Fruit fly (Drosophila melanogaster) whole organism, embryonic: ENCODE measurements around the gene CG2124.

Experiments used
- Adf1 ChIP-seq: fragments of 200-800 bp; sonication (Bioruptor generic); IDR thresholded peaks from 2 replicates; pipeline ENCODE4 v1.3.6; 2022; ENCODE audit warnings: missing biosample characterization, missing genetic modification characterization
- Antp ChIP-seq: fragments of 200-800 bp; sonication (Bioruptor generic); optimal IDR thresholded peaks from 3 replicates; lab custom pipeline; 2016; ENCODE audit warnings: missing biosample characterization, missing genetic modification characterization
- CG10267 ChIP-seq: fragments of 200-800 bp; sonication (Bioruptor generic); optimal IDR thresholded peaks from 2 replicates; lab custom pipeline; 2018; ENCODE audit warnings: missing biosample characterization, mild to moderate bottlenecking, missing genetic modification characterization, moderate library complexity
- CG10431 ChIP-seq: fragments of 200-800 bp; sonication (Bioruptor generic); optimal IDR thresholded peaks from 3 replicates; lab custom pipeline; 2018; ENCODE audit warnings: missing biosample characterization, mild to moderate bottlenecking, missing genetic modification characterization
- CG11093 ChIP-seq: fragments of 200-800 bp; sonication (Bioruptor generic); IDR thresholded peaks from 3 replicates; pipeline ENCODE4 v1.3.6; 2022; ENCODE audit warnings: missing biosample characterization, missing genetic modification characterization
- CG12219 ChIP-seq: fragments of 200-800 bp; sonication (Bioruptor generic); optimal IDR thresholded peaks from 3 replicates; lab custom pipeline; 2018; ENCODE audit warnings: missing biosample characterization, mild to moderate bottlenecking, missing genetic modification characterization
- CG13424 ChIP-seq: fragments of 200-800 bp; sonication (Bioruptor generic); optimal IDR thresholded peaks from 2 replicates; lab custom pipeline; 2019; ENCODE audit warnings: missing biosample characterization, mild to moderate bottlenecking, missing genetic modification characterization, moderate library complexity
- CG14441 ChIP-seq: fragments of 200-800 bp; sonication (Bioruptor generic); IDR thresholded peaks from 2 replicates; pipeline ENCODE4 v1.3.6; 2022; ENCODE audit warnings: missing biosample characterization, missing genetic modification characterization
- CG15073 ChIP-seq: fragments of 200-800 bp; sonication (Bioruptor generic); optimal IDR thresholded peaks from 2 replicates; lab custom pipeline; 2016; ENCODE audit warnings: missing biosample characterization, missing genetic modification characterization
- CG1603 ChIP-seq: fragments of 200-800 bp; sonication (Bioruptor generic); optimal IDR thresholded peaks from 2 replicates; lab custom pipeline; 2019; ENCODE audit warnings: missing biosample characterization, mild to moderate bottlenecking, missing genetic modification characterization, moderate library complexity
- CG1647 ChIP-seq: fragments of 200-800 bp; sonication (Bioruptor generic); optimal IDR thresholded peaks from 3 replicates; lab custom pipeline; 2016; ENCODE audit warnings: missing biosample characterization, missing genetic modification characterization
- CG16813 ChIP-seq: fragments of 200-800 bp; sonication (Bioruptor generic); IDR thresholded peaks from 3 replicates; pipeline ENCODE4 v1.3.6; 2022; ENCODE audit warnings: missing biosample characterization, missing genetic modification characterization; ENCODE audit not compliant: partially characterized antibody
- CG17912 ChIP-seq: fragments of 200-800 bp; sonication (Bioruptor generic); optimal IDR thresholded peaks from 2 replicates; lab custom pipeline; 2018; ENCODE audit warnings: missing biosample characterization, mild to moderate bottlenecking, missing genetic modification characterization
- CG3847 ChIP-seq: fragments of 200-800 bp; sonication (Bioruptor generic); IDR thresholded peaks from 2 replicates; pipeline ENCODE4 v1.3.6; 2022; ENCODE audit warnings: missing biosample characterization, missing genetic modification characterization
- CG4404 ChIP-seq: fragments of 200-800 bp; sonication (Bioruptor generic); IDR thresholded peaks from 2 replicates; pipeline ENCODE4 v1.3.6; 2022; ENCODE audit warnings: missing biosample characterization, missing genetic modification characterization
- CG7271 ChIP-seq: fragments of 200-800 bp; sonication (Bioruptor generic); optimal IDR thresholded peaks from 2 replicates; lab custom pipeline; 2018; ENCODE audit warnings: missing biosample characterization, mild to moderate bottlenecking, missing genetic modification characterization, moderate library complexity
- CG7839 ChIP-seq: fragments of 200-800 bp; sonication (Bioruptor generic); optimal IDR thresholded peaks from 3 replicates; lab custom pipeline; 2018; ENCODE audit warnings: missing biosample characterization, mild to moderate bottlenecking, missing genetic modification characterization, moderate library complexity
- CG8944 ChIP-seq: fragments of 200-800 bp; sonication (Bioruptor generic); optimal IDR thresholded peaks from 3 replicates; lab custom pipeline; 2016; ENCODE audit warnings: missing biosample characterization, missing genetic modification characterization
- CG9932 ChIP-seq: fragments of 200-800 bp; sonication (Bioruptor generic); IDR thresholded peaks from 2 replicates; pipeline ENCODE4 v1.3.6; 2022; ENCODE audit warnings: missing biosample characterization, missing genetic modification characterization
- CHES-1-like ChIP-seq: fragments of 200-800 bp; sonication (Bioruptor generic); optimal IDR thresholded peaks from 2 replicates; lab custom pipeline; 2016; ENCODE audit warnings: missing biosample characterization, missing genetic modification characterization
- Camta ChIP-seq: fragments of 200-800 bp; sonication (Bioruptor generic); optimal IDR thresholded peaks from 2 replicates; lab custom pipeline; 2016; ENCODE audit warnings: missing biosample characterization, missing genetic modification characterization
- Doc3 ChIP-seq: fragments of 200-800 bp; sonication (Bioruptor generic); IDR thresholded peaks from 3 replicates; pipeline ENCODE4 v1.3.6; 2022; ENCODE audit warnings: missing biosample characterization, missing genetic modification characterization; ENCODE audit not compliant: partially characterized antibody
- E2f1 ChIP-seq: fragments of 200-800 bp; sonication (Bioruptor generic); IDR thresholded peaks from 2 replicates; pipeline ENCODE4 v1.3.6; 2022; ENCODE audit warnings: missing biosample characterization, missing genetic modification characterization
- Fer3 ChIP-seq: fragments of 200-800 bp; sonication (Bioruptor generic); optimal IDR thresholded peaks from 2 replicates; lab custom pipeline; 2018; ENCODE audit warnings: missing biosample characterization, mild to moderate bottlenecking, missing genetic modification characterization, moderate library complexity
- Gsc ChIP-seq: fragments of 200-800 bp; sonication (Bioruptor generic); IDR thresholded peaks from 2 replicates; pipeline ENCODE4 v1.3.6; 2022; ENCODE audit warnings: missing biosample characterization, missing genetic modification characterization
- Hey ChIP-seq: fragments of 200-800 bp; sonication (Bioruptor generic); optimal IDR thresholded peaks from 3 replicates; lab custom pipeline; 2018; ENCODE audit warnings: missing biosample characterization, mild to moderate bottlenecking, missing genetic modification characterization
- NC2α ChIP-seq: fragments of 200-800 bp; sonication (Bioruptor generic); optimal IDR thresholded peaks from 2 replicates; lab custom pipeline; 2016; ENCODE audit warnings: missing biosample characterization, missing genetic modification characterization
- Oaz ChIP-seq: fragments of 200-800 bp; sonication (Bioruptor generic); IDR thresholded peaks from 2 replicates; pipeline ENCODE4 v1.3.6; 2022; ENCODE audit warnings: missing biosample characterization, missing genetic modification characterization
- ac ChIP-seq: fragments of 200-800 bp; sonication (Bioruptor generic); optimal IDR thresholded peaks from 3 replicates; lab custom pipeline; 2017; ENCODE audit warnings: missing biosample characterization, mild to moderate bottlenecking, missing genetic modification characterization
- aop ChIP-seq: fragments of 200-800 bp; sonication (Bioruptor generic); IDR thresholded peaks from 2 replicates; pipeline ENCODE4 v1.3.6; 2022; ENCODE audit warnings: missing biosample characterization, missing genetic modification characterization
- ase ChIP-seq: fragments of 200-800 bp; sonication (Bioruptor generic); IDR thresholded peaks from 3 replicates; pipeline ENCODE4 v1.3.6; 2022; ENCODE audit warnings: missing biosample characterization, missing genetic modification characterization
- az2 ChIP-seq: fragments of 200-800 bp; sonication (Bioruptor generic); optimal IDR thresholded peaks from 3 replicates; lab custom pipeline; 2016; ENCODE audit warnings: missing biosample characterization, missing genetic modification characterization
- bab2 ChIP-seq: fragments of 200-800 bp; sonication (Bioruptor generic); optimal IDR thresholded peaks from 2 replicates; lab custom pipeline; 2016; ENCODE audit warnings: missing biosample characterization, missing genetic modification characterization
- bsh ChIP-seq, 2 experiments: fragments of 200-800 bp; sonication (Bioruptor generic); optimal IDR thresholded peaks; 2 replicates each; lab custom pipeline; 2017 to 2018; ENCODE audit warnings: mild to moderate bottlenecking in 2 of 2, missing biosample characterization in 2 of 2, missing genetic modification characterization in 2 of 2, moderate library complexity in 1 of 2
- crol ChIP-seq: fragments of 200-800 bp; sonication (Bioruptor generic); IDR thresholded peaks from 2 replicates; pipeline ENCODE4 v1.3.6; 2022; ENCODE audit warnings: missing biosample characterization, missing genetic modification characterization
- cwo ChIP-seq: fragments of 200-800 bp; sonication (Bioruptor generic); optimal IDR thresholded peaks from 3 replicates; lab custom pipeline; 2017; ENCODE audit warnings: missing biosample characterization, missing genetic modification characterization, mild to moderate bottlenecking, moderate library complexity, missing genetic modification reagents
- danr ChIP-seq: fragments of 200-800 bp; sonication (Bioruptor generic); IDR thresholded peaks from 2 replicates; pipeline ENCODE4 v1.3.6; 2022; ENCODE audit warnings: missing biosample characterization, missing genetic modification characterization
- dati ChIP-seq: fragments of 200-800 bp; sonication (Bioruptor generic); IDR thresholded peaks from 2 replicates; pipeline ENCODE4 v1.3.6; 2022; ENCODE audit warnings: missing biosample characterization, missing genetic modification characterization
- dmrt11E ChIP-seq: fragments of 200-800 bp; sonication (Bioruptor generic); optimal IDR thresholded peaks from 3 replicates; lab custom pipeline; 2018; ENCODE audit warnings: missing biosample characterization, mild to moderate bottlenecking, missing genetic modification characterization, moderate library complexity
- esg ChIP-seq: fragments of 200-800 bp; sonication (Bioruptor generic); conservative IDR thresholded peaks from 2 replicates; pipeline ENCODE4 v1.3.6; 2022; ENCODE audit warnings: missing biosample characterization, missing genetic modification characterization
- fu2 ChIP-seq: fragments of 200-800 bp; sonication (Bioruptor generic); optimal IDR thresholded peaks from 2 replicates; lab custom pipeline; 2016; ENCODE audit warnings: missing biosample characterization, missing genetic modification characterization
- grn ChIP-seq: fragments of 200-800 bp; sonication (Bioruptor generic); optimal IDR thresholded peaks from 3 replicates; lab custom pipeline; 2017; ENCODE audit warnings: missing biosample characterization, missing genetic modification characterization
- klu ChIP-seq: fragments of 200-800 bp; sonication (Bioruptor generic); IDR thresholded peaks from 2 replicates; pipeline ENCODE4 v1.3.6; 2022; ENCODE audit warnings: missing biosample characterization, missing genetic modification characterization
- lmd ChIP-seq: fragments of 200-800 bp; sonication (Bioruptor generic); IDR thresholded peaks from 2 replicates; pipeline ENCODE4 v1.3.6; 2022; ENCODE audit warnings: missing biosample characterization, missing genetic modification characterization
- mam ChIP-seq: fragments of 200-800 bp; sonication (Bioruptor generic); optimal IDR thresholded peaks from 3 replicates; lab custom pipeline; 2016; ENCODE audit warnings: missing biosample characterization, missing genetic modification characterization
- nau ChIP-seq: fragments of 200-800 bp; sonication (Bioruptor generic); optimal IDR thresholded peaks from 3 replicates; lab custom pipeline; 2017; ENCODE audit warnings: missing biosample characterization, mild to moderate bottlenecking, missing genetic modification characterization, missing genetic modification reagents
- sens-2 ChIP-seq: fragments of 200-800 bp; sonication (Bioruptor generic); IDR thresholded peaks from 2 replicates; pipeline ENCODE4 v1.3.6; 2022; ENCODE audit warnings: missing biosample characterization, missing genetic modification characterization
- sr ChIP-seq: fragments of 200-800 bp; sonication (Bioruptor generic); IDR thresholded peaks from 3 replicates; pipeline ENCODE4 v1.3.6; 2022; ENCODE audit warnings: missing biosample characterization, missing genetic modification characterization
- stc ChIP-seq: fragments of 200-800 bp; sonication (Bioruptor generic); IDR thresholded peaks from 2 replicates; pipeline ENCODE4 v1.3.6; 2022; ENCODE audit warnings: missing biosample characterization, missing genetic modification characterization
- tap ChIP-seq: fragments of 200-800 bp; optimal IDR thresholded peaks from 3 replicates; lab custom pipeline; 2019; ENCODE audit warnings: missing biosample characterization, mild to moderate bottlenecking, missing genetic modification characterization, moderate library complexity

CG2124 gene

dm6 chrX:10547070-10547856, 48.7 kb upstream of the CG2124 start (continued):
- TF ChIP-seq Gsc (GFP tag; lab: Robert Waterston, UW) (peak; percentile 81), CG9932 (peak; percentile 49), stc (GFP tag; lab: Robert Waterston, UW) (peak; percentile 90), CG4404 (GFP tag; lab: Robert Waterston, UW) (peak; percentile 78), dati (GFP tag; lab: Robert Waterston, UW) (peak; percentile 68; the same call in 1 of the 2 replicates), CG1647 (GFP tag; lab: Kevin White, UChicago) (peak; percentile 83), CHES-1-like (GFP tag; lab: Kevin White, UChicago) (peak; percentile 78), az2 (GFP tag; lab: Kevin White, UChicago) (peak; percentile 86), sens-2 (GFP tag; lab: Robert Waterston, UW) (peak; percentile 89), mam (GFP tag; lab: Kevin White, UChicago) (peak; percentile 80), dmrt11E (tag; lab: Kevin White, UChicago) (peak; percentile 83), Oaz (peak; percentile 82), Adf1 (no peak), crol (GFP tag; lab: Robert Waterston, UW) (no peak), Fer3 (tag; lab: Kevin White, UChicago) (peak; percentile 82), CG7839 (peak; percentile 92), ac (GFP tag; lab: Kevin White, UChicago) (peak; percentile 6), ase (GFP tag; lab: Robert Waterston, UW) (peak; percentile 90), CG10431 (GFP tag; lab: Kevin White, UChicago) (peak; percentile 53), aop (GFP tag; lab: Robert Waterston, UW) (peak; percentile 85), lmd (GFP tag; lab: Robert Waterston, UW) (peak; percentile 86), CG15073 (GFP tag; lab: Kevin White, UChicago) (peak; percentile 60), grn (GFP tag; lab: Kevin White, UChicago) (peak; percentile 65), Camta (GFP tag; lab: Kevin White, UChicago) (peak; percentile 87), Doc3 (GFP tag; lab: Robert Waterston, UW) (no peak), E2f1 (GFP tag; lab: Robert Waterston, UW) (peak; percentile 89), CG10267 (tag; lab: Kevin White, UChicago) (peak; percentile 80), danr (GFP tag; lab: Robert Waterston, UW) (peak; percentile 86), cwo (GFP tag; lab: Kevin White, UChicago) (peak; percentile 78), bsh (GFP tag; optimal IDR thresholded peaks at IDR 0.05; lab: Kevin White, UChicago) (peak; percentile 82 to 95), bab2 (GFP tag; lab: Kevin White, UChicago) (peak; percentile 92), Antp (peak; percentile 88), klu (GFP tag; lab: Robert Waterston, UW) (peak; percentile 74; the same call in 1 of the 2 replicates), CG11093 (GFP tag; lab: Robert Waterston, UW) (peak; percentile 78), CG17912 (peak; percentile 64), CG7271 (peak; percentile 47), CG1603 (tag; lab: Kevin White, UChicago) (peak; percentile 95), CG16813 (GFP tag; lab: Robert Waterston, UW) (no peak), CG8944 (GFP tag; lab: Kevin White, UChicago) (peak; percentile 91), fu2 (peak; percentile 76), Hey (tag; lab: Kevin White, UChicago) (no peak), CG13424 (tag; lab: Kevin White, UChicago) (peak; percentile 92), CG14441 (GFP tag; lab: Robert Waterston, UW) (peak; percentile 92), esg (peak; percentile 88), nau (GFP tag; lab: Kevin White, UChicago) (peak; percentile 82), CG12219 (GFP tag; lab: Kevin White, UChicago) (peak; percentile 90), sr (GFP tag; lab: Robert Waterston, UW) (peak; percentile 77), NC2α (GFP tag; lab: Kevin White, UChicago) (peak; percentile 86), tap (tag; lab: Kevin White, UChicago) (peak; percentile 92), CG3847 (GFP tag; lab: Robert Waterston, UW) (peak; percentile 71)
